Worm (Caenorhabditis elegans) whole organism, L4 larva: Measurements from ENCODE around the gene C42D8.1.
A peak's percentile ranks its signal among the peaks of the same experiment; 100 is the strongest.

Experiments used
- F37D6.2 ChIP-seq: sonication (generic microtip); optimal IDR thresholded peaks from 2 replicates; lab custom pipeline; 2016; ENCODE audit warnings: mild to moderate bottlenecking, missing genetic modification characterization, missing compliant biosample characterization
- F44E2.7 ChIP-seq: fragments of 200-800 bp; sonication (Bioruptor generic); IDR thresholded peaks from 2 replicates; pipeline ENCODE4 v2.1.2; 2022; ENCODE audit warnings: missing genetic modification characterization, missing compliant biosample characterization
- T26A8.4 ChIP-seq: fragments of 200-800 bp; sonication (Bioruptor generic); IDR thresholded peaks from 2 replicates; pipeline ENCODE4 v1.3.6; 2022; ENCODE audit warnings: missing genetic modification characterization, missing compliant biosample characterization
- aha-1 ChIP-seq: fragments of 150-350 bp; peaks from one replicate; lab custom pipeline; 2014; ENCODE audit warnings: missing biosample characterization, missing genetic modification characterization
- ama-1 ChIP-seq: fragments of 150-350 bp; optimal IDR thresholded peaks from 2 replicates; lab custom pipeline; 2014; ENCODE audit warnings: inconsistent platforms, mixed read lengths
- arid-1 ChIP-seq: fragments of 200-800 bp; sonication (Bioruptor generic); conservative IDR thresholded peaks from 2 replicates; pipeline ENCODE4 v1.3.6; 2022; ENCODE audit warnings: missing genetic modification reagents, missing genetic modification characterization, missing compliant biosample characterization
- ceh-20 ChIP-seq: fragments of 200-800 bp; sonication (Bioruptor generic); IDR thresholded peaks from 2 replicates; pipeline ENCODE4 v1.3.6; 2022; ENCODE audit warnings: missing genetic modification reagents, missing genetic modification characterization, missing compliant biosample characterization
- ceh-82 ChIP-seq: sonication (generic microtip); optimal IDR thresholded peaks from 2 replicates; lab custom pipeline; 2017; ENCODE audit warnings: missing biosample characterization, missing genetic modification characterization
- daf-16 ChIP-seq, 3 experiments: sonication (generic microtip); optimal IDR thresholded peaks; 2 replicates each; lab custom pipeline; 2016 to 2017; ENCODE audit warnings: missing genetic modification characterization in 3 of 3, missing genetic modification reagents in 3 of 3, mild to moderate bottlenecking in 2 of 3, missing compliant biosample characterization in 2 of 3, missing biosample characterization in 1 of 3, moderate library complexity in 1 of 3
- daf-8 ChIP-seq: fragments of 200-800 bp; sonication (Bioruptor generic); IDR thresholded peaks from 2 replicates; pipeline ENCODE4 v1.3.6; 2022; ENCODE audit warnings: missing genetic modification characterization, missing compliant biosample characterization
- dmd-6 ChIP-seq: fragments of 200-800 bp; sonication (Bioruptor generic); IDR thresholded peaks from 2 replicates; pipeline ENCODE4 v1.3.6; 2022; ENCODE audit warnings: missing genetic modification reagents, missing genetic modification characterization, missing compliant biosample characterization
- dmd-9 ChIP-seq: fragments of 200-800 bp; sonication (Bioruptor generic); IDR thresholded peaks from 2 replicates; pipeline ENCODE4 v1.3.6; 2022; ENCODE audit warnings: missing genetic modification reagents, missing genetic modification characterization, missing compliant biosample characterization
- dpl-1 ChIP-seq: fragments of 150-350 bp; optimal IDR thresholded peaks from 2 replicates; lab custom pipeline; 2014; ENCODE audit warnings: missing biosample characterization, missing genetic modification reagents, missing genetic modification characterization
- dve-1 ChIP-seq: sonication (generic microtip); optimal IDR thresholded peaks from 2 replicates; lab custom pipeline; 2017; ENCODE audit warnings: antibody characterized with exemption, mild to moderate bottlenecking, missing genetic modification characterization, missing compliant biosample characterization; ENCODE audit not compliant: insufficient read depth
- egl-27 ChIP-seq: sonication (generic microtip); optimal IDR thresholded peaks from 3 replicates; lab custom pipeline; 2017; ENCODE audit warnings: missing biosample characterization, missing genetic modification reagents, missing genetic modification characterization
- egl-43 ChIP-seq: fragments of 200-800 bp; sonication (Bioruptor generic); IDR thresholded peaks from 2 replicates; pipeline ENCODE4 v1.3.6; 2022; ENCODE audit warnings: missing genetic modification reagents, missing genetic modification characterization, missing compliant biosample characterization
- fkh-10 ChIP-seq: fragments of 150-350 bp; optimal IDR thresholded peaks from 2 replicates; lab custom pipeline; 2014; ENCODE audit warnings: missing biosample characterization, missing genetic modification reagents, missing genetic modification characterization
- fos-1 ChIP-seq: fragments of 150-350 bp; optimal IDR thresholded peaks from 2 replicates; lab custom pipeline; 2014; ENCODE audit warnings: missing biosample characterization, missing genetic modification characterization
- gei-8 ChIP-seq: fragments of 200-800 bp; sonication (Bioruptor generic); optimal IDR thresholded peaks from 2 replicates; lab custom pipeline; 2018; ENCODE audit warnings: mild to moderate bottlenecking, missing genetic modification characterization, missing compliant biosample characterization
- hif-1 ChIP-seq, 2 experiments: sonication (generic microtip); optimal IDR thresholded peaks; 2 replicates each; lab custom pipeline; 2016 to 2017; ENCODE audit warnings: missing compliant biosample characterization in 2 of 2, missing genetic modification characterization in 2 of 2, missing genetic modification reagents in 2 of 2, missing genotype in 2 of 2, mild to moderate bottlenecking in 1 of 2
- hlh-30 ChIP-seq: sonication (generic microtip); optimal IDR thresholded peaks from 2 replicates; lab custom pipeline; 2017; ENCODE audit warnings: antibody characterized with exemption, mild to moderate bottlenecking, missing genetic modification characterization, missing compliant biosample characterization; ENCODE audit not compliant: insufficient read depth
- mdl-1 ChIP-seq, 2 experiments: fragments of 150-350 bp in 1 of 2; sonication (generic microtip) in 1 of 2; optimal IDR thresholded peaks; 2 replicates each; lab custom pipeline; 2014 to 2017; ENCODE audit warnings: missing biosample characterization in 2 of 2, missing genetic modification characterization in 2 of 2
- mdt-29 ChIP-seq: fragments of 200-800 bp; sonication (Bioruptor generic); IDR thresholded peaks from 2 replicates; pipeline ENCODE4 v1.3.6; 2022; ENCODE audit warnings: missing genetic modification reagents, missing genetic modification characterization, missing compliant biosample characterization
- mes-2 ChIP-seq: sonication (generic microtip); optimal IDR thresholded peaks from 2 replicates; lab custom pipeline; 2016; ENCODE audit warnings: missing genotype, mild to moderate bottlenecking, missing genetic modification characterization, missing compliant biosample characterization; ENCODE audit not compliant: poor library complexity, severe bottlenecking
- nhr-11 ChIP-seq: fragments of 150-350 bp; optimal IDR thresholded peaks from 2 replicates; lab custom pipeline; 2014; ENCODE audit warnings: missing biosample characterization, missing genetic modification characterization
- nhr-28 ChIP-seq: fragments of 150-350 bp; optimal IDR thresholded peaks from 2 replicates; lab custom pipeline; 2014; ENCODE audit warnings: missing biosample characterization, missing genetic modification characterization
- nhr-42 ChIP-seq: fragments of 200-800 bp; sonication (Bioruptor generic); IDR thresholded peaks from 2 replicates; pipeline ENCODE4 v1.3.6; 2022; ENCODE audit warnings: missing genetic modification characterization, missing compliant biosample characterization
- nhr-6 ChIP-seq: fragments of 150-350 bp; optimal IDR thresholded peaks from 2 replicates; lab custom pipeline; 2014; ENCODE audit warnings: missing biosample characterization, missing genetic modification characterization
- nhr-76 ChIP-seq: fragments of 150-350 bp; optimal IDR thresholded peaks from 2 replicates; lab custom pipeline; 2014; ENCODE audit warnings: missing biosample characterization, missing genetic modification characterization
- pqm-1 ChIP-seq: sonication (generic microtip); optimal IDR thresholded peaks from 2 replicates; lab custom pipeline; 2017; ENCODE audit warnings: missing biosample characterization, missing genetic modification characterization
- rbr-2 ChIP-seq: sonication (generic microtip); optimal IDR thresholded peaks from 2 replicates; lab custom pipeline; 2016; ENCODE audit warnings: missing genotype, missing genetic modification characterization, missing compliant biosample characterization
- set-16 ChIP-seq: fragments of 200-800 bp; sonication (Bioruptor generic); IDR thresholded peaks from 2 replicates; pipeline ENCODE4 v1.3.6; 2022; ENCODE audit warnings: missing genetic modification reagents, missing genetic modification characterization, missing compliant biosample characterization
- skn-1 ChIP-seq: fragments of 150-350 bp; optimal IDR thresholded peaks from 2 replicates; lab custom pipeline; 2014; ENCODE audit warnings: missing biosample characterization, missing genetic modification characterization
- snpc-4 ChIP-seq: fragments of 150-350 bp; optimal IDR thresholded peaks from 2 replicates; lab custom pipeline; 2014; ENCODE audit warnings: missing biosample characterization, missing genetic modification characterization
- spr-1 ChIP-seq: sonication (generic microtip); optimal IDR thresholded peaks from 2 replicates; lab custom pipeline; 2016; ENCODE audit warnings: mild to moderate bottlenecking, missing genetic modification characterization, missing compliant biosample characterization
- spr-3 ChIP-seq: fragments of 200-800 bp; sonication (Bioruptor generic); optimal IDR thresholded peaks from 2 replicates; lab custom pipeline; 2018; ENCODE audit warnings: mild to moderate bottlenecking, missing genetic modification characterization, missing compliant biosample characterization
- tag-97 ChIP-seq: fragments of 200-800 bp; sonication (Bioruptor generic); IDR thresholded peaks from 2 replicates; pipeline ENCODE4 v1.3.6; 2022; ENCODE audit warnings: missing genetic modification characterization, missing compliant biosample characterization
- tra-1 ChIP-seq: fragments of 200-800 bp; sonication (Bioruptor generic); IDR thresholded peaks from 2 replicates; pipeline ENCODE4 v1.3.6; 2022; ENCODE audit warnings: missing genetic modification reagents, missing genetic modification characterization, missing compliant biosample characterization
- unc-62 ChIP-seq, 3 experiments: fragments of 150-350 bp in 1 of 3; sonication (generic microtip); optimal IDR thresholded peaks in 2 of 3; peaks in 1 of 3; 1 replicate in 1 of 3; 2 replicates in 2 of 3; lab custom pipeline; 2014 to 2017; ENCODE audit warnings: missing biosample characterization in 3 of 3, missing genetic modification characterization in 3 of 3, missing genetic modification reagents in 3 of 3, missing genotype in 1 of 3
- zag-1 ChIP-seq: fragments of 150-350 bp; optimal IDR thresholded peaks from 2 replicates; lab custom pipeline; 2014; ENCODE audit warnings: missing biosample characterization, missing genetic modification characterization
- zfp-3 ChIP-seq: fragments of 200-800 bp; sonication (Bioruptor generic); conservative IDR thresholded peaks from 2 replicates; pipeline ENCODE4 v1.3.6; 2022; ENCODE audit warnings: missing genetic modification reagents, missing genetic modification characterization, missing compliant biosample characterization

C42D8.1 gene

ce11 chrX:5077696-5078343 lies 31.5 kb upstream of the C42D8.1 start, which contains the start of gene cal-5 (continued):
- TF ChIP-seq mdt-29 (GFP tag; lab: Robert Waterston, UW) (no peak), F37D6.2 (tag; lab: Kevin White, UChicago) (no peak), dpl-1 (GFP tag; lab: Kevin White, UChicago) (peak; percentile 4), nhr-11 (tag; lab: Kevin White, UChicago) (no peak), snpc-4 (tag; lab: Kevin White, UChicago) (no peak), fos-1 (no peak), nhr-42 (GFP tag; lab: Robert Waterston, UW) (0 out of 2 replicates have a peak, but pooled peaks have one; percentile 31), mes-2 (peak; percentile 16), set-16 (GFP tag; lab: Robert Waterston, UW) (peak; percentile 54), dve-1 (tag; lab: Kevin White, UChicago) (peak; percentile 2), tag-97 (GFP tag; lab: Robert Waterston, UW) (no peak), pqm-1 (tag; lab: Kevin White, UChicago) (peak; percentile 66), gei-8 (no peak), hif-1 (tag; optimal IDR thresholded peaks at IDR 0.05; lab: Kevin White, UChicago) (no peak), mdl-1 (tag; optimal IDR thresholded peaks at IDR 0.05; lab: Kevin White, UChicago) (peak; percentile 25 to 59)

ce11 chrX:5079297-5079696 lies 30.0 kb upstream of the C42D8.1 start:
- peak; percentile 34; the same call in 1 of the 2 replicates for TF ChIP-seq dmd-6 (GFP tag; lab: Robert Waterston, UW)
- TF ChIP-seq nhr-6 = no peak
- 0 out of 2 replicates have a peak, but pooled peaks have one; percentile 37 for TF ChIP-seq ceh-20 (GFP tag; lab: Robert Waterston, UW)
- TF ChIP-seq T26A8.4 (GFP tag; lab: Robert Waterston, UW) = no peak
- TF ChIP-seq nhr-28 = peak; percentile 15
- peak in 1 of 2 experiments; percentile 35 for TF ChIP-seq unc-62 (GFP tag; optimal IDR thresholded peaks at IDR 0.05 in 1 of 2; lab: Kevin White, UChicago)
- TF ChIP-seq unc-62 (tag; optimal IDR thresholded peaks at IDR 0.05; lab: Kevin White, UChicago) = no peak
- TF ChIP-seq mdl-1 (tag; optimal IDR thresholded peaks at IDR 0.05; lab: Kevin White, UChicago) = peak in 1 of 2 experiments; percentile 16
- 0 out of 2 replicates have a peak, but pooled peaks have one; percentile 17 for TF ChIP-seq tra-1 (GFP tag; lab: Robert Waterston, UW)

ce11 chrX:5084080-5084479 lies 25.2 kb upstream of the C42D8.1 start:
- no peak for TF ChIP-seq daf-16 (GFP tag; optimal IDR thresholded peaks at IDR 0.05; lab: Kevin White, UChicago)
- TF ChIP-seq daf-16 (tag; optimal IDR thresholded peaks at IDR 0.05; lab: Kevin White, UChicago) = no peak
- 0 out of 2 replicates have a peak, but pooled peaks have one; percentile 28 for TF ChIP-seq egl-43 (GFP tag; lab: Robert Waterston, UW)

ce11 chrX:5084495-5084894 lies 24.8 kb upstream of the C42D8.1 start, which contains the start of gene ets-5:
ets-5 (minus strand) TSS chrX:5084526.
- TF ChIP-seq aha-1 (tag; lab: Kevin White, UChicago) = peak; percentile 89
- no peak for TF ChIP-seq arid-1 (GFP tag; lab: Robert Waterston, UW)

- TF ChIP-seq nhr-11 (tag; lab: Kevin White, UChicago) (peak; percentile 59), fkh-10 (GFP tag; lab: Kevin White, UChicago) (peak; percentile 75), mes-2 (peak; percentile 92), skn-1 (tag; lab: Kevin White, UChicago) (no peak), ama-1 (lab: Kevin White, UChicago) (no peak), hlh-30 (peak; percentile 86), ceh-82 (tag; lab: Kevin White, UChicago) (no peak), spr-1 (tag; lab: Kevin White, UChicago) (peak; percentile 82), rbr-2 (peak; percentile 93), egl-27 (tag; lab: Kevin White, UChicago) (no peak), daf-8 (GFP tag; lab: Robert Waterston, UW) (no peak), zag-1 (tag; lab: Kevin White, UChicago) (no peak), dmd-9 (GFP tag; lab: Robert Waterston, UW) (peak; percentile 76; the same call in 1 of the 2 replicates), F44E2.7 (GFP tag; lab: Robert Waterston, UW) (peak; percentile 74; the same call in 1 of the 2 replicates), fos-1 (no peak), nhr-76 (no peak), zfp-3 (GFP tag; lab: Robert Waterston, UW) (peak; percentile 88), nhr-6 (peak; percentile 64), spr-3 (peak; percentile 72), set-16 (GFP tag; lab: Robert Waterston, UW) (0 out of 2 replicates have a peak, but pooled peaks have one; percentile 11)
Measured at ce11 chrX:5085465-5085864, 23.8 kb upstream of the C42D8.1 start.
